Fruit fly (Drosophila melanogaster): ENCODE data around the gene GstD6.

DNA sequence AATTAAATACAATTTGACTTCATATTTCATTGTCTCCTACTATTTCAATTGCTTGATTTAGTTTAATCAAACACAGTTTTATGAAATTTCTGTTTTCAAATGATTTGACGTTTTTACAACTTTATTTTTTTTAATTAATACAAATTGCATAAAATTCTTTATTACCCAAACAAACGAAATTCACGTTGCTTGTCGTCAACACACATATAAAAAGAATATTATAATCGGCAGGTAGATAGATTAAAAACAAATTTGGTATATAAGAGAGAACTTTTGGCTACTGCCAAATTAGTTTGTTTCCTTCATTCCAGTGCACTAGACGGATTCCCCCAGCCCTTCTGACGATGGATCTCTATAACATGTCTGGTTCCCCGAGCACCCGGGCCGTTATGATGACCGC is at the start of gene GstD6:
- TF ChIP-seq CG3407 (GFP tag; optimal IDR thresholded peaks at IDR 0.05) = no peak
- no peak for TF ChIP-seq org-1 (GFP tag; optimal IDR thresholded peaks at IDR 0.05)
- no peak for TF ChIP-seq CG15073 (GFP tag; optimal IDR thresholded peaks at IDR 0.05)
- TF ChIP-seq CG4854 (GFP tag; optimal IDR thresholded peaks at IDR 0.05) = no peak
- no peak for TF ChIP-seq fru (optimal IDR thresholded peaks at IDR 0.05)
